Fruit fly (Drosophila melanogaster): ENCODE results near the gene CG14073.

The CG14073 gene

DNA sequence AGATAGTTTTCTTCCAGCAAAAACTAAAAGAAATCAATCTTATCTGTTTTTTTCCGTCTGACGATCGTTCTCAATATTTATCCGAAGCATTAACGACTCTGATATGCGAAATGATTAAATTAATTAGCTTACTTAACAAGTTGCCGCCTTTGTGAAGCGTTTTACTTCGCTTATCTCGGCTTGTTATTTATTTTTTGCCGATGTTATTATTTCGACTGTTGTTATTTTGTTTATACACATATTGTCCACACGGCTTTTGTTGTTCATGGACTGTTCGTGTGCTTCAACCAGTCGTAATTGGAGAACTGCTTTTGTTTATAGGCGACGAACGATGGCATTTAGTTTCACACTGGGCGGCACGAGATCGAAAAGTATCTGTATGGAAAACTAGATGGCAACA, 12.8 kb upstream of the CG14073 start:
- TF ChIP-seq lz (GFP tag; optimal IDR thresholded peaks at IDR 0.05) (no peak), CG31627 (GFP tag; optimal IDR thresholded peaks at IDR 0.05) (no peak), achi (GFP tag; optimal IDR thresholded peaks at IDR 0.05) (no peak), CG1621 (tag; optimal IDR thresholded peaks at IDR 0.05) (no peak), CG11294 (GFP tag; IDR thresholded peaks at IDR 0.05) (no peak), Sox15 (GFP tag; optimal IDR thresholded peaks at IDR 0.05) (no peak), dac (GFP tag; optimal IDR thresholded peaks at IDR 0.05) (no peak), Hr4 (GFP tag; optimal IDR thresholded peaks at IDR 0.05) (no peak), CG6854 (GFP tag; optimal IDR thresholded peaks at IDR 0.05) (peak; percentile 55), Gug (GFP tag; IDR thresholded peaks at IDR 0.05) (no peak), OdsH (GFP tag; optimal IDR thresholded peaks at IDR 0.05) (no peak), CG8319 (GFP tag; optimal IDR thresholded peaks at IDR 0.05) (no peak), CG16779 (tag; optimal IDR thresholded peaks at IDR 0.05) (no peak), svp (GFP tag) (no peak), CG8632 (GFP tag; optimal IDR thresholded peaks at IDR 0.05) (no peak), spab (GFP tag; optimal IDR thresholded peaks at IDR 0.05) (no peak), cyc (GFP tag; optimal IDR thresholded peaks at IDR 0.05) (no peak), fd59A (GFP tag; optimal IDR thresholded peaks at IDR 0.05) (no peak), CG4318 (GFP tag; optimal IDR thresholded peaks at IDR 0.05) (no peak), Ets21C (GFP tag; optimal IDR thresholded peaks at IDR 0.05) (no peak), Hr39 (GFP tag; optimal IDR thresholded peaks at IDR 0.05) (no peak), CG6276 (GFP tag; optimal IDR thresholded peaks at IDR 0.05) (no peak), net (GFP tag; optimal IDR thresholded peaks at IDR 0.05) (no peak), CG10669 (GFP tag; optimal IDR thresholded peaks at IDR 0.05) (no peak), fd85E (GFP tag; optimal IDR thresholded peaks at IDR 0.05) (no peak), Smox (GFP tag; optimal IDR thresholded peaks at IDR 0.05) (no peak), Met (GFP tag; optimal IDR thresholded peaks at IDR 0.05) (no peak), CG10631 (GFP tag; optimal IDR thresholded peaks at IDR 0.05) (no peak), CG3919 (GFP tag; optimal IDR thresholded peaks at IDR 0.05) (no peak), Eip75B (GFP tag; optimal IDR thresholded peaks at IDR 0.05) (no peak), Sox14 (GFP tag; optimal IDR thresholded peaks at IDR 0.05) (no peak), Eip78C (GFP tag) (peak; percentile 78), Lpt (GFP tag; optimal IDR thresholded peaks at IDR 0.05) (no peak), CG9139 (GFP tag; optimal IDR thresholded peaks at IDR 0.05) (no peak), Hr38 (GFP tag; optimal IDR thresholded peaks at IDR 0.05) (no peak), esn (GFP tag; optimal IDR thresholded peaks at IDR 0.05) (peak; percentile 24), CG6163 (GFP tag; IDR thresholded peaks at IDR 0.05) (no peak), pdm3 (GFP tag; optimal IDR thresholded peaks at IDR 0.05) (no peak), Blimp-1 (GFP tag; optimal IDR thresholded peaks at IDR 0.05) (no peak), vri (GFP tag; optimal IDR thresholded peaks at IDR 0.05) (peak; percentile 53), salr (GFP tag; optimal IDR thresholded peaks at IDR 0.05) (no peak), fkh (GFP tag; optimal IDR thresholded peaks at IDR 0.05) (peak; percentile 76), dsx (GFP tag; optimal IDR thresholded peaks at IDR 0.05; ENCODE audit: poor library complexity, severe bottlenecking) (no peak), Sox102F (GFP tag; optimal IDR thresholded peaks at IDR 0.05) (peak; percentile 55), CG34406 (GFP tag; optimal IDR thresholded peaks at IDR 0.05) (peak; percentile 1), CG3032 (tag; optimal IDR thresholded peaks at IDR 0.05) (no peak), CG6808 (GFP tag; optimal IDR thresholded peaks at IDR 0.05) (peak; percentile 27), CG6792 (GFP tag; optimal IDR thresholded peaks at IDR 0.05) (no peak), Ets96B (tag; optimal IDR thresholded peaks at IDR 0.05) (no peak), CG32006 (GFP tag; optimal IDR thresholded peaks at IDR 0.05) (no peak), CG15336 (GFP tag; IDR thresholded peaks at IDR 0.05) (no peak), topi (GFP tag; optimal IDR thresholded peaks at IDR 0.05) (peak; percentile 15), eg (GFP tag; IDR thresholded peaks at IDR 0.05) (no peak), Eip93F (GFP tag; optimal IDR thresholded peaks at IDR 0.05) (no peak)
